Worm (Caenorhabditis elegans) whole organism, mixed stage, embryonic: ENCODE results near the gene jmjd-1.2.

Source experiments
- M03D4.4 ChIP-seq: sonication (generic microtip); optimal IDR thresholded peaks from 2 replicates; lab custom pipeline; 2017; ENCODE audit warnings: mild to moderate bottlenecking, missing genetic modification characterization, missing compliant biosample characterization
- bed-3 ChIP-seq: fragments of 200-800 bp; sonication (Bioruptor generic); optimal IDR thresholded peaks from 3 replicates; lab custom pipeline; 2018; ENCODE audit warnings: mild to moderate bottlenecking, missing genetic modification characterization, moderate library complexity, missing compliant biosample characterization
- blmp-1 ChIP-seq: fragments of 150-350 bp; optimal IDR thresholded peaks from 2 replicates; lab custom pipeline; 2014; ENCODE audit warnings: missing biosample characterization, missing genetic modification characterization
- ceh-39 ChIP-seq: fragments of 150-350 bp; optimal IDR thresholded peaks from 2 replicates; lab custom pipeline; 2014; ENCODE audit warnings: missing biosample characterization, missing genetic modification characterization
- ceh-43 ChIP-seq: fragments of 200-800 bp; sonication (Bioruptor generic); optimal IDR thresholded peaks from 2 replicates; lab custom pipeline; 2018; ENCODE audit warnings: mild to moderate bottlenecking, missing genetic modification characterization, moderate library complexity, missing compliant biosample characterization
- ceh-83 ChIP-seq: fragments of 200-800 bp; sonication (Bioruptor generic); optimal IDR thresholded peaks from 2 replicates; lab custom pipeline; 2018; ENCODE audit warnings: mild to moderate bottlenecking, missing genetic modification characterization, missing compliant biosample characterization
- ces-1 ChIP-seq: fragments of 150-350 bp; optimal IDR thresholded peaks from 2 replicates; lab custom pipeline; 2014; ENCODE audit warnings: missing biosample characterization, missing genetic modification reagents, missing genetic modification characterization
- cnd-1 ChIP-seq: fragments of 200-800 bp; sonication (Bioruptor generic); optimal IDR thresholded peaks from 2 replicates; lab custom pipeline; 2018; ENCODE audit warnings: mild to moderate bottlenecking, missing genetic modification characterization, missing compliant biosample characterization
- drap-1 ChIP-seq: fragments of 200-800 bp; sonication (Bioruptor generic); optimal IDR thresholded peaks from 3 replicates; lab custom pipeline; 2018; ENCODE audit warnings: mild to moderate bottlenecking, missing genetic modification characterization, missing compliant biosample characterization
- elt-1 ChIP-seq: sonication (generic microtip); optimal IDR thresholded peaks from 2 replicates; lab custom pipeline; 2017; ENCODE audit warnings: missing genetic modification characterization, mild to moderate bottlenecking, missing compliant biosample characterization, antibody characterized with exemption, moderate library complexity, borderline replicate concordance; ENCODE audit not compliant: insufficient read depth
- flh-1 ChIP-seq: fragments of 200-800 bp; sonication (Bioruptor generic); optimal IDR thresholded peaks from 2 replicates; lab custom pipeline; 2018; ENCODE audit warnings: mild to moderate bottlenecking, missing genetic modification characterization, moderate library complexity, missing compliant biosample characterization
- hlh-1 ChIP-seq: fragments of 150-350 bp; optimal IDR thresholded peaks from 2 replicates; lab custom pipeline; 2014; ENCODE audit warnings: missing biosample characterization, missing genetic modification reagents, missing genetic modification characterization
- lin-13 ChIP-seq: fragments of 150-350 bp; optimal IDR thresholded peaks from 2 replicates; lab custom pipeline; 2014; ENCODE audit warnings: missing biosample characterization, missing genetic modification characterization
- lin-32 ChIP-seq: fragments of 200-800 bp; sonication (Bioruptor generic); optimal IDR thresholded peaks from 2 replicates; lab custom pipeline; 2018; ENCODE audit warnings: mild to moderate bottlenecking, missing genetic modification characterization, missing compliant biosample characterization
- lsy-2 ChIP-seq: fragments of 150-350 bp; optimal IDR thresholded peaks from 2 replicates; lab custom pipeline; 2014; ENCODE audit warnings: missing biosample characterization, missing genetic modification characterization
- mab-5 ChIP-seq: fragments of 150-350 bp; optimal IDR thresholded peaks from 2 replicates; lab custom pipeline; 2014; ENCODE audit warnings: missing biosample characterization, missing genetic modification characterization
- mep-1 ChIP-seq: fragments of 150-350 bp; optimal IDR thresholded peaks from 2 replicates; lab custom pipeline; 2017; ENCODE audit warnings: missing biosample characterization, missing genetic modification reagents, missing genetic modification characterization, inconsistent platforms
- mls-2 ChIP-seq: sonication (generic microtip); optimal IDR thresholded peaks from 2 replicates; lab custom pipeline; 2016; ENCODE audit warnings: mild to moderate bottlenecking, missing genetic modification characterization, moderate library complexity, missing compliant biosample characterization
- nhr-12 ChIP-seq: fragments of 150-350 bp; optimal IDR thresholded peaks from 2 replicates; lab custom pipeline; 2014; ENCODE audit warnings: missing biosample characterization, missing genetic modification characterization
- nhr-237 ChIP-seq: fragments of 150-350 bp; optimal IDR thresholded peaks from 2 replicates; lab custom pipeline; 2014; ENCODE audit warnings: missing biosample characterization, missing genetic modification characterization
- nhr-28 ChIP-seq: fragments of 150-350 bp; optimal IDR thresholded peaks from 2 replicates; lab custom pipeline; 2014; ENCODE audit warnings: missing biosample characterization, missing genetic modification characterization
- nhr-76 ChIP-seq: sonication (generic microtip); optimal IDR thresholded peaks from 2 replicates; lab custom pipeline; 2017; ENCODE audit warnings: missing biosample characterization, missing genetic modification characterization
- pha-4 ChIP-seq: fragments of 150-350 bp; optimal IDR thresholded peaks from 2 replicates; lab custom pipeline; 2018; ENCODE audit warnings: missing biosample characterization, missing genetic modification reagents, missing genetic modification characterization
- sem-2 ChIP-seq: fragments of 200-800 bp; sonication (Bioruptor generic); optimal IDR thresholded peaks from 2 replicates; lab custom pipeline; 2018; ENCODE audit warnings: mild to moderate bottlenecking, missing genetic modification characterization, missing compliant biosample characterization
- snpc-4 ChIP-seq: fragments of 150-350 bp; optimal IDR thresholded peaks from 2 replicates; lab custom pipeline; 2014; ENCODE audit warnings: missing biosample characterization, missing genetic modification characterization
- sptf-1 ChIP-seq: sonication (generic microtip); optimal IDR thresholded peaks from 2 replicates; lab custom pipeline; 2017; ENCODE audit warnings: mild to moderate bottlenecking, missing genetic modification characterization, moderate library complexity, missing compliant biosample characterization
- tbx-8 ChIP-seq: fragments of 200-800 bp; sonication (Bioruptor generic); optimal IDR thresholded peaks from 2 replicates; lab custom pipeline; 2018; ENCODE audit warnings: mild to moderate bottlenecking, missing genetic modification characterization, moderate library complexity, missing compliant biosample characterization
- unc-120 ChIP-seq: sonication (generic microtip); optimal IDR thresholded peaks from 2 replicates; lab custom pipeline; 2017; ENCODE audit warnings: missing genetic modification characterization, missing compliant biosample characterization; ENCODE audit not compliant: poor library complexity, severe bottlenecking
- unc-62 ChIP-seq: fragments of 150-350 bp; optimal IDR thresholded peaks from 2 replicates; lab custom pipeline; 2014; ENCODE audit warnings: missing biosample characterization, missing genetic modification reagents, missing genetic modification characterization
- zip-8 ChIP-seq: fragments of 150-350 bp; optimal IDR thresholded peaks from 2 replicates; lab custom pipeline; 2014; ENCODE audit warnings: missing biosample characterization, missing genetic modification characterization
- ztf-11 ChIP-seq: fragments of 150-350 bp; optimal IDR thresholded peaks from 2 replicates; lab custom pipeline; 2014; ENCODE audit warnings: missing biosample characterization, missing genetic modification characterization

The jmjd-1.2 gene

DNA sequence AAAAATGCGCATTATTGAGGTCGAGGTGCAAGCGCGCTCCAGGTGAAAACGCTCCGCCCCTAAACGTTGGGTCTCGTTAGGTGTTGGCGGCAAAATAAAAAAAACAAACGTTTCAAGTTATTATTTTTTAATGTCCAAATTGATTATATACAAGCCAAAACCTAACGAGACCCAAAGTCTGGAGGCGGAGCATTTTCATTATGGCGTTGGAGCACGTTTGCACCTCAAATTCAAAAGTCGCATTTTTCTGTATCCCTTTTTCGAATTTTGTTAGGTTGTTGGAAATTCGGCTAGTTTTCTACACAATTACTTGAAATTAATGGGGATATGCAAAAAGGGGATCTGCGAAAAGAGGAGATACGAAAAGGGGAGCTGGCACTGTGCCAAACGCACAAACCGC lies 2.9 kb upstream of the jmjd-1.2 start, which contains the start of gene col-111:
col-111 (minus strand) TSS at position 101 of the 400 bp plus-strand sequence.
- TF ChIP-seq sem-2: no peak
- no peak for TF ChIP-seq nhr-12
- TF ChIP-seq pha-4 (tag; lab: Kevin White, UChicago): no peak
- TF ChIP-seq mep-1 (tag; lab: Kevin White, UChicago): no peak
- no peak for TF ChIP-seq hlh-1 (tag; lab: Kevin White, UChicago)
- TF ChIP-seq M03D4.4: no peak
- no peak for TF ChIP-seq elt-1 (tag; lab: Kevin White, UChicago)
- no peak for TF ChIP-seq ztf-11 (tag; lab: Kevin White, UChicago)
- TF ChIP-seq lin-13 (tag; lab: Kevin White, UChicago): no peak
- no peak for TF ChIP-seq mab-5
- TF ChIP-seq ces-1 (GFP tag; lab: Kevin White, UChicago): no peak
- TF ChIP-seq cnd-1: no peak
- TF ChIP-seq tbx-8 (GFP tag; lab: Kevin White, UChicago): no peak
- TF ChIP-seq bed-3 (GFP tag; lab: Kevin White, UChicago): no peak
- TF ChIP-seq mls-2 (tag; lab: Kevin White, UChicago): no peak

DNA sequence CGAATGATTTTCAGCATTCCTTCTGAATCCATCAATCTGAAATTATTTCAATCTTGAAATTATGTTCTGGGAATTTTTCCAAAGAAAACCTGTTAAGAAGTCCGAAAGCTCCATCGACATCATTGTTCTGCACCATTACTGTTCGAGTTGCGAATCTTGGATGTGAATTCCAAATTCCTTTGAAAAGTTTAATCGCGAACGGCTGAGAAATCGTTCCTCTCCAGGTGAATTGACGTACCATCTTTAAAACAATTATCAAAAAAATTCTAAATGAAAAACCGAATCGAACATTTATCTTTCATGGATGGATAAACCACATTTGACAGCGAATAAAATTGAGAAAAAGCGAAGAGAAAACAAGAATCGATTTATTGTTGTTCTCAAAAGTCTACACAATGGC lies 1.5 kb upstream of the jmjd-1.2 start, which contains the start of gene mrps-21:
mrps-21 (minus strand) TSS at position 241 of the 400 bp plus-strand sequence.
- TF ChIP-seq bed-3 (GFP tag; lab: Kevin White, UChicago) (no peak), ceh-39 (tag; lab: Kevin White, UChicago) (no peak), drap-1 (no peak), ztf-11 (tag; lab: Kevin White, UChicago) (no peak), M03D4.4 (no peak), flh-1 (GFP tag; lab: Kevin White, UChicago) (no peak), ces-1 (GFP tag; lab: Kevin White, UChicago) (no peak), mep-1 (tag; lab: Kevin White, UChicago) (no peak), nhr-237 (tag; lab: Kevin White, UChicago) (no peak), ceh-43 (GFP tag; lab: Kevin White, UChicago) (no peak), pha-4 (tag; lab: Kevin White, UChicago) (no peak), sptf-1 (tag; lab: Kevin White, UChicago) (no peak), nhr-28 (no peak), hlh-1 (tag; lab: Kevin White, UChicago) (no peak), unc-120 (tag; lab: Kevin White, UChicago) (no peak), sem-2 (no peak), snpc-4 (no peak), zip-8 (tag; lab: Kevin White, UChicago) (no peak), nhr-76 (no peak)

DNA sequence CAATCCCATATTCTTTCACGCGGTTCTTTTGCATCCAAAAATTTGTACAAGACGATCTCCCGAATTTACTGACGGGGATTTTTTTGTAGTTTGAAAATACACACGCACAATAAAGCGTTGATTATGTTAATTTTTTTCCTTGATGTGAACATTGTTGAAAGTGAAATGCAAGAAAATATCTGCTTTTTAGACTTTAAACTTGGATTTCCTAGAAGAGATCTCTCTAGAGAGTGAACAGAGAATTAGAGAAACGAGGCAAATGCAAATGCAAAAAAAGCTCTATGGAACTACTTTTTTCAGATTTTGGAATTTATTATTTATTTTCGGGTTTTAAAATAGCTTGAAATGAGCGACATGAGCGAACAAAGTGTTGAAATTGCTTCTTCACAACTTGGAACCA lies 4.3 kb downstream of the jmjd-1.2 start, which contains the start of gene F29B9.1:
F29B9.1 (plus strand) TSS at position 301 of the 400 bp plus-strand sequence.
- no peak for TF ChIP-seq ceh-39 (tag; lab: Kevin White, UChicago)
- no peak for TF ChIP-seq ces-1 (GFP tag; lab: Kevin White, UChicago)
- TF ChIP-seq ceh-43 (GFP tag; lab: Kevin White, UChicago): no peak
- TF ChIP-seq tbx-8 (GFP tag; lab: Kevin White, UChicago): no peak
- no peak for TF ChIP-seq snpc-4
- no peak for TF ChIP-seq blmp-1 (tag; lab: Kevin White, UChicago)
- TF ChIP-seq lin-32 (GFP tag; lab: Kevin White, UChicago): no peak
- no peak for TF ChIP-seq lsy-2 (tag; lab: Kevin White, UChicago)
- TF ChIP-seq ceh-83 (GFP tag; lab: Kevin White, UChicago): no peak
- TF ChIP-seq elt-1 (tag; lab: Kevin White, UChicago): no peak
- no peak for TF ChIP-seq ztf-11 (tag; lab: Kevin White, UChicago)

DNA sequence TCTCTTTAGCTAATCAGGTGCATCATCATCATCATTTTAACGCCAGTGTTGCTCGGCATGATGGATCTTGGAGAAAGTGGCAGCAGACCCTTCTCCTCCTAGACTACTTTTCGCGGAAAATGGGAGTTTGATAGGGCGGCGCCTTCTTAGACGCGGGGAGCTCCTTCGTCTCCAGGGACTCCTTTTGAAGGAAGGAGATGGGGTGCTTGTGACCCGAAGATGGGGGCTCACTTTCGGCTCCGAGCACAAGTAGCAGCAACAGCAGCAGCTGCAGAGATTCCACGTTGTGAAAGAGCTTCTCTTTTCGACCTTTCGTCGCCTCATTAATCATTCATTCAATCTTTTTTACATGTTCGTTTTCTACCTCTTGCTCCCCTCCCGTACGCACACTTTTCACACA lies 6.6 kb downstream of the jmjd-1.2 start:
- peak; percentile 36 for TF ChIP-seq unc-120 (tag; lab: Kevin White, UChicago)
- TF ChIP-seq hlh-1 (tag; lab: Kevin White, UChicago): no peak
- TF ChIP-seq flh-1 (GFP tag; lab: Kevin White, UChicago): no peak

DNA sequence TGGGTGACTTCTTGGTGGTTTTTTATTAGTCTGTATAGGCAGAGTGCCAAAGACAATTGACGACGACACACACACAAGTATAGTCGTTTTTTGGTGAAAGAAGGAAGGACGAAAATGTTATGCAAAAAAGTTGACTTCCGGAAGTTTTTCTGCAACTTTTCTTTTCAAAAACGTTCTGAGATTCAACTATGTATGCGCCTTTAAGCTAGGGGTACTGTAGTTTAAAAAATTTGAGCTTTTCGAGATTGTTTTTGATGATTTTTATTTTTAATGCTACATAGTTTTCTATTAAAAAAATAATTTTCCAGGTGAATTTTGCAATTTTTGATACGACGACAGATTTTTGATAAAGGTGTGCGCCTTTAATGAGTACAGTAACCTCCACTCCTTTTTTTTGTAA lies 7.0 kb downstream of the jmjd-1.2 start:
- no peak for TF ChIP-seq ceh-43 (GFP tag; lab: Kevin White, UChicago)
- TF ChIP-seq unc-120 (tag; lab: Kevin White, UChicago): no peak
- TF ChIP-seq nhr-76: no peak
- no peak for TF ChIP-seq nhr-12
- TF ChIP-seq ztf-11 (tag; lab: Kevin White, UChicago): no peak
- TF ChIP-seq ceh-39 (tag; lab: Kevin White, UChicago): no peak
- no peak for TF ChIP-seq lin-13 (tag; lab: Kevin White, UChicago)
- no peak for TF ChIP-seq unc-62 (GFP tag; lab: Kevin White, UChicago)
- TF ChIP-seq ceh-83 (GFP tag; lab: Kevin White, UChicago): no peak
- TF ChIP-seq cnd-1: no peak
- TF ChIP-seq mab-5: no peak
- TF ChIP-seq mls-2 (tag; lab: Kevin White, UChicago): no peak
- no peak for TF ChIP-seq pha-4 (tag; lab: Kevin White, UChicago)
- no peak for TF ChIP-seq elt-1 (tag; lab: Kevin White, UChicago)
- no peak for TF ChIP-seq M03D4.4
- no peak for TF ChIP-seq bed-3 (GFP tag; lab: Kevin White, UChicago)
- TF ChIP-seq sptf-1 (tag; lab: Kevin White, UChicago): no peak
- no peak for TF ChIP-seq tbx-8 (GFP tag; lab: Kevin White, UChicago)
- no peak for TF ChIP-seq snpc-4
- TF ChIP-seq, all 35 proteins: peak for 0
